Worm (Caenorhabditis elegans) whole organism, L3 larva: ENCODE measurements around the gene Y50D7A.13.

Source experiments
- R02D3.7 ChIP-seq: fragments of 150-350 bp; optimal IDR thresholded peaks from 2 replicates; lab custom pipeline; 2014; ENCODE audit warnings: missing biosample characterization, missing genetic modification characterization
- ZK546.5 ChIP-seq: sonication (generic microtip); optimal IDR thresholded peaks from 2 replicates; lab custom pipeline; 2017; ENCODE audit warnings: missing biosample characterization, missing genetic modification characterization
- aly-2 ChIP-seq: fragments of 150-350 bp; optimal IDR thresholded peaks from 2 replicates; lab custom pipeline; 2014; ENCODE audit warnings: missing biosample characterization, missing genetic modification characterization
- ama-1 ChIP-seq: fragments of 150-350 bp; optimal IDR thresholded peaks from 2 replicates; lab custom pipeline; 2018
- ceh-28 ChIP-seq: fragments of 150-350 bp; optimal IDR thresholded peaks from 2 replicates; lab custom pipeline; 2014; ENCODE audit warnings: missing biosample characterization, missing genetic modification reagents, missing genetic modification characterization
- ceh-82 ChIP-seq: fragments of 150-350 bp; optimal IDR thresholded peaks from 2 replicates; lab custom pipeline; 2014; ENCODE audit warnings: missing biosample characterization, missing genetic modification characterization
- daf-12 ChIP-seq: fragments of 150-350 bp; optimal IDR thresholded peaks from 2 replicates; lab custom pipeline; 2014; ENCODE audit warnings: missing biosample characterization, missing genetic modification reagents, missing genetic modification characterization
- egl-5 ChIP-seq: fragments of 150-350 bp; optimal IDR thresholded peaks from 2 replicates; lab custom pipeline; 2017; ENCODE audit warnings: missing biosample characterization, missing genetic modification reagents, missing genetic modification characterization, inconsistent platforms
- elt-1 ChIP-seq: fragments of 150-350 bp; optimal IDR thresholded peaks from 2 replicates; lab custom pipeline; 2014; ENCODE audit warnings: missing biosample characterization, missing genetic modification characterization
- elt-2 ChIP-seq: sonication (generic microtip); optimal IDR thresholded peaks from 2 replicates; lab custom pipeline; 2016; ENCODE audit warnings: missing genetic modification reagents, mild to moderate bottlenecking, missing genetic modification characterization, missing compliant biosample characterization
- fkh-2 ChIP-seq: fragments of 150-350 bp; optimal IDR thresholded peaks from 2 replicates; lab custom pipeline; 2014; ENCODE audit warnings: missing biosample characterization, missing genetic modification reagents, missing genetic modification characterization
- fos-1 ChIP-seq: fragments of 150-350 bp; optimal IDR thresholded peaks from 2 replicates; lab custom pipeline; 2014; ENCODE audit warnings: missing biosample characterization, missing genetic modification characterization
- hmg-11 ChIP-seq: sonication (generic microtip); optimal IDR thresholded peaks from 2 replicates; lab custom pipeline; 2016; ENCODE audit warnings: missing genetic modification characterization, missing compliant biosample characterization
- lin-15B ChIP-seq: fragments of 150-350 bp; optimal IDR thresholded peaks from 2 replicates; lab custom pipeline; 2014; ENCODE audit warnings: missing biosample characterization, missing genetic modification characterization
- lin-39 ChIP-seq: fragments of 150-350 bp; optimal IDR thresholded peaks from 2 replicates; lab custom pipeline; 2018; ENCODE audit warnings: missing biosample characterization, missing genetic modification reagents, missing genetic modification characterization
- lsy-12 ChIP-seq: sonication (generic microtip); optimal IDR thresholded peaks from 2 replicates; lab custom pipeline; 2016; ENCODE audit warnings: mild to moderate bottlenecking, missing genetic modification characterization, missing compliant biosample characterization
- mdl-1 ChIP-seq: fragments of 150-350 bp; optimal IDR thresholded peaks from 2 replicates; lab custom pipeline; 2014; ENCODE audit warnings: missing biosample characterization, missing genetic modification characterization
- mml-1 ChIP-seq: fragments of 150-350 bp; sonication (generic microtip); optimal IDR thresholded peaks from 3 replicates; lab custom pipeline; 2014; ENCODE audit warnings: missing biosample characterization, missing genetic modification characterization
- nfya-1 ChIP-seq: sonication (generic microtip); optimal IDR thresholded peaks from 2 replicates; lab custom pipeline; 2017; ENCODE audit warnings: missing genetic modification characterization, mild to moderate bottlenecking, missing compliant biosample characterization, antibody characterized with exemption, moderate library complexity; ENCODE audit not compliant: insufficient read depth
- nhr-11 ChIP-seq: fragments of 150-350 bp; optimal IDR thresholded peaks from 2 replicates; lab custom pipeline; 2014; ENCODE audit warnings: missing biosample characterization, missing genetic modification characterization
- nhr-23 ChIP-seq: fragments of 150-350 bp; optimal IDR thresholded peaks from 2 replicates; lab custom pipeline; 2014; ENCODE audit warnings: missing biosample characterization, missing genetic modification reagents, missing genetic modification characterization
- nhr-237 ChIP-seq: fragments of 150-350 bp; optimal IDR thresholded peaks from 2 replicates; lab custom pipeline; 2014; ENCODE audit warnings: missing biosample characterization, missing genetic modification characterization
- nhr-25 ChIP-seq: sonication (generic microtip); optimal IDR thresholded peaks from 2 replicates; lab custom pipeline; 2017; ENCODE audit warnings: missing biosample characterization, missing genetic modification characterization
- nhr-28 ChIP-seq: fragments of 150-350 bp; optimal IDR thresholded peaks from 2 replicates; lab custom pipeline; 2014; ENCODE audit warnings: missing biosample characterization, missing genetic modification characterization
- nhr-43 ChIP-seq: sonication (generic microtip); optimal IDR thresholded peaks from 2 replicates; lab custom pipeline; 2016; ENCODE audit warnings: mild to moderate bottlenecking, missing genetic modification characterization, missing compliant biosample characterization; ENCODE audit not compliant: poor library complexity, severe bottlenecking
- nhr-67 ChIP-seq: fragments of 150-350 bp; optimal IDR thresholded peaks from 2 replicates; lab custom pipeline; 2014; ENCODE audit warnings: missing biosample characterization, missing genetic modification characterization
- nhr-76 ChIP-seq: fragments of 150-350 bp; sonication (generic microtip); optimal IDR thresholded peaks from 5 replicates; lab custom pipeline; 2014; ENCODE audit warnings: missing biosample characterization, missing genetic modification characterization
- pha-4 ChIP-seq: fragments of 150-350 bp; optimal IDR thresholded peaks from 2 replicates; lab custom pipeline; 2014; ENCODE audit warnings: missing biosample characterization, missing genetic modification reagents, missing genetic modification characterization
- pqm-1 ChIP-seq: fragments of 150-350 bp; optimal IDR thresholded peaks from 2 replicates; lab custom pipeline; 2017; ENCODE audit warnings: missing biosample characterization, missing genetic modification characterization, inconsistent platforms
- skn-1 ChIP-seq: fragments of 150-350 bp; optimal IDR thresholded peaks from 2 replicates; lab custom pipeline; 2014; ENCODE audit warnings: missing biosample characterization, missing genetic modification characterization
- snpc-4 ChIP-seq: fragments of 150-350 bp; optimal IDR thresholded peaks from 2 replicates; lab custom pipeline; 2014; ENCODE audit warnings: missing biosample characterization, missing genetic modification characterization
- tbx-2 ChIP-seq: sonication (generic microtip); optimal IDR thresholded peaks from 2 replicates; lab custom pipeline; 2016; ENCODE audit warnings: mild to moderate bottlenecking, missing genetic modification characterization, missing compliant biosample characterization
- unc-39 ChIP-seq: sonication (generic microtip); optimal IDR thresholded peaks from 4 replicates; lab custom pipeline; 2017; ENCODE audit warnings: missing biosample characterization, missing genetic modification characterization
- unc-62 ChIP-seq: fragments of 150-350 bp; sonication (generic microtip); optimal IDR thresholded peaks from 4 replicates; lab custom pipeline; 2014; ENCODE audit warnings: missing biosample characterization, missing genetic modification reagents, missing genetic modification characterization
- zag-1 ChIP-seq: fragments of 150-350 bp; optimal IDR thresholded peaks from 2 replicates; lab custom pipeline; 2014; ENCODE audit warnings: missing biosample characterization, missing genetic modification characterization
- ztf-11 ChIP-seq: fragments of 150-350 bp; optimal IDR thresholded peaks from 2 replicates; lab custom pipeline; 2014; ENCODE audit warnings: missing biosample characterization, missing genetic modification characterization

Gene Y50D7A.13

DNA sequence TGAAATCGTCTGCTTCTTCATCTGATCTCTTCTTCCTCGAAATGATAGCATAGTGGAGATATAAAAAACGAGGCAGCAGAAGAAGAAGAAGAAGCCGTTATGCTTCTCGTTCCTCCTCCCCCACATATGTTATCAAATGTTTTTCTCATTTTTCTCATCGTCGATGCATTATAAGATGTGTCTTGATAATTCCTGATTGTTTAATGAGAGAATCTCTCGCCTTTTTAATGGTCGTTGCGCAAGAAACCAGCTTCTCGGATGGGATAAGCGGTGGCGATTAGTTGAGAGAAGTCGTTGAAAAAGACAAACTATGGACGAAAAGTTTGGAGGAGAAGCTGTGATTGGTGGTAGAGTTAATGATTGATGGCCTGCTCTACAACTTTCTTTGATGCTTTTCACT lies at the start of gene Y50D7A.13:
TSS of gene Y50D7A.13 (minus strand) at position 101 of the 400 bp plus-strand sequence.
- no peak for TF ChIP-seq elt-2 (tag; lab: Kevin White, UChicago)

DNA sequence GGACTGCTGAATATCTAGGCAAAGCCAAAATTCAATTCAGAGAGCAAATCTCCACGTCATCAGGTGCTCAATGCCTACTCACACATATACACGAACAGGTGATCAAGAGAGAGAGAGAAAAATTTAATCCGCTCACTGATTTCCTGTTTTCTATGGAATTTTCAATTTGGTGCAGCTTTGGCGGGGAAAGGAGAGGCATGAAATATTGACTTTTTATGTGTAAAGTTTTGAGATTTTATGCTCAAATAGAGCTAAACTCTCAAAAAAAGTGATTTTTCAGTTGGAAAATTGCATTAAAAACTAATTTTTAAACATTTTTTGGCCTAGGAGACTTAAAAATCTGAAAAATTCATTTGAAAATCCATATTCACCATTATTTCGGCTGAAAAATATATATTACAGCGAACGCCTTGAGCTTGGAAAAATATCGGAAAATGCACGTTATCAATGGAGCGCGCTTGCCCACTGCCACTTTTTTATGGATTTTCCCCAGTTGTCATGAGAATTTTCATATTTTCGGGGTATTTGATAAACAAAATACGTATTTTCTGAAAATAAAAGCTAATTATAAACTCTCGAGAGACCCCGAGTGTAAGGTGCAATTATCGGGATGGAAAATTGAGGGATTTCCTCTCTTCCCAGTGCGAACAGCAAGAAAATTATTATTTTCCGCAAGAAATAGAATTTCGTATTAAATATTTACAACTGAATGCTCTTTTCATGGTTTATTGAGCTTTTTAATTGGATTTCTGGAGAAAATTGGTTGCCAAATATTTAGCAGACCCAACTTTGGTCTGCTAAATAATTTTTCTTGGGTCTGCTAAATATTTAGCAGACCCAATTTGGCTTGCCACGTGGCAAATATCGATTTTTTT lies 49.2 kb upstream of the Y50D7A.13 start:
- TF ChIP-seq tbx-2: no peak
- TF ChIP-seq ceh-82: no peak
- TF ChIP-seq hmg-11 (tag; lab: Kevin White, UChicago): peak; percentile 62
- TF ChIP-seq pqm-1 (tag; lab: Kevin White, UChicago): no peak
- TF ChIP-seq unc-62 (GFP tag; lab: Kevin White, UChicago): no peak
- TF ChIP-seq ztf-11 (tag; lab: Kevin White, UChicago): no peak
- no peak for TF ChIP-seq fkh-2
- TF ChIP-seq nhr-43 (tag; lab: Kevin White, UChicago): peak; percentile 1
- TF ChIP-seq nhr-237 (tag; lab: Kevin White, UChicago): no peak
- TF ChIP-seq nhr-23 (tag; lab: Kevin White, UChicago): no peak
- TF ChIP-seq mml-1 (tag; lab: Kevin White, UChicago): no peak
- peak; percentile 22 for TF ChIP-seq ceh-28 (tag; lab: Kevin White, UChicago)
- no peak for TF ChIP-seq nhr-76
- TF ChIP-seq daf-12 (tag; lab: Kevin White, UChicago): no peak
- no peak for TF ChIP-seq nhr-28 (tag; lab: Kevin White, UChicago)
- TF ChIP-seq elt-1 (tag; lab: Kevin White, UChicago): no peak
- peak; percentile 25 for TF ChIP-seq pha-4 (tag; lab: Kevin White, UChicago)
- TF ChIP-seq zag-1 (tag; lab: Kevin White, UChicago): no peak
- TF ChIP-seq mdl-1 (tag; lab: Kevin White, UChicago): no peak
- peak; percentile 34 for TF ChIP-seq lin-15B (tag; lab: Kevin White, UChicago)
- no peak for TF ChIP-seq skn-1 (tag; lab: Kevin White, UChicago)
- TF ChIP-seq fos-1 (tag; lab: Kevin White, UChicago): no peak
- no peak for TF ChIP-seq egl-5 (tag; lab: Kevin White, UChicago)
- peak; percentile 9 for TF ChIP-seq ama-1 (lab: Kevin White, UChicago)
- peak; percentile 27 for TF ChIP-seq elt-2 (tag; lab: Kevin White, UChicago)
- TF ChIP-seq nhr-67 (tag; lab: Kevin White, UChicago): no peak
- no peak for TF ChIP-seq R02D3.7 (tag; lab: Kevin White, UChicago)
- TF ChIP-seq nfya-1 (tag; lab: Kevin White, UChicago): peak; percentile 10

DNA sequence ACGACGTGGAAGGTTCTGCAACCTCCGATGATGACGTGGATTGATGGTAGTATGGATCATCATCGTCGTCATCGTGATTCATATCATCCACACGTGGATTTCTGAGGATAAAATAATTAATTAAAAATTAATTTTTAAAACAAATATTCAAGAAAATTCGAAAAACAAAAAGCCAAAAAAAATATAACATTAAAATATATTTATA lies 48.6 kb upstream of the Y50D7A.13 start, which contains the start of gene Y50D7A.8:
TSS of gene Y50D7A.8 (minus strand) at position 101 of the 205 bp plus-strand sequence.
- TF ChIP-seq unc-39 (tag; lab: Kevin White, UChicago) (no peak), snpc-4 (no peak), pha-4 (tag; lab: Kevin White, UChicago) (no peak), pqm-1 (tag; lab: Kevin White, UChicago) (no peak), zag-1 (tag; lab: Kevin White, UChicago) (no peak), hmg-11 (tag; lab: Kevin White, UChicago) (no peak), elt-2 (tag; lab: Kevin White, UChicago) (no peak), fkh-2 (no peak), aly-2 (tag; lab: Kevin White, UChicago) (no peak), tbx-2 (no peak), nfya-1 (tag; lab: Kevin White, UChicago) (no peak), ZK546.5 (tag; lab: Kevin White, UChicago) (no peak), nhr-11 (tag; lab: Kevin White, UChicago) (no peak), ceh-28 (tag; lab: Kevin White, UChicago) (no peak), nhr-67 (tag; lab: Kevin White, UChicago) (no peak), nhr-25 (no peak), nhr-43 (tag; lab: Kevin White, UChicago) (no peak), lin-39 (tag; lab: Kevin White, UChicago) (no peak)

DNA sequence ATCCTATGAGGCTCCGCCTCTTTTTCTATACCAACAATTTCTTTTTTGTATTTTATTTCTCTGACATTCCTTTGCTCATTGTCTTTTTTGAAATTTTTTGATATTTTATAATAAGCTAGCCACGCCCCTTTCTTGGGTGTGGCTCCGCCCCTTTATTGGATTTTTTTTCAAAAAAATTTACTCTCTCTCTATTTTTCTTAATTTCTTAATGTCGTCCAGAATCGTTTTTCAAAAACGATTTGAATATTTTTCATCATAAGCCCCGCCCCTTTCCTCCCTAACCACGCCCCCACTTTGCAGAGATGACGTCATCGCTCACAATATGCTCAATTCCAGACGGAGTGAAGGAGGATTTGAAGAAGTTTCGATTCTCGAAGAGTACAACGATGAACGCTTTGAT lies 20.7 kb upstream of the Y50D7A.13 start, which contains the start of gene Y50D7A.10:
TSS of gene Y50D7A.10 (plus strand) at position 301 of the 400 bp plus-strand sequence.
- no peak for TF ChIP-seq lsy-12
- TF ChIP-seq pqm-1 (tag; lab: Kevin White, UChicago): no peak
- no peak for TF ChIP-seq lin-15B (tag; lab: Kevin White, UChicago)
- no peak for TF ChIP-seq ceh-82
- TF ChIP-seq, all 47 proteins: peak for 0
